Worm (Caenorhabditis elegans): ENCODE data around the gene phf-33.
A peak's percentile ranks its signal among the peaks of the same experiment; 100 is the strongest.

The phf-33 gene

ce11 chrX:13238197-13238596 is 40.6 kb downstream of the phf-33 start, which contains the start of gene K08H2.4:
Gene K08H2.4 (plus strand): TSS chrX:13238497.
- TF ChIP-seq dmd-6 (GFP tag; IDR thresholded peaks at IDR 0.05) (no peak), mxl-2 (GFP tag; conservative IDR thresholded peaks at IDR 0.05) (no peak), ceh-44 (GFP tag; IDR thresholded peaks at IDR 0.05) (no peak), vab-7 (GFP tag; IDR thresholded peaks at IDR 0.05) (no peak), nhr-102 (tag; optimal IDR thresholded peaks at IDR 0.05) (no peak), D1046.2 (GFP tag; IDR thresholded peaks at IDR 0.05) (no peak), daf-8 (GFP tag; IDR thresholded peaks at IDR 0.05) (no peak), ztf-7 (tag; optimal IDR thresholded peaks at IDR 0.05) (no peak), nhr-237 (tag; optimal IDR thresholded peaks at IDR 0.05) (no peak), Y48G9A.11 (GFP tag; IDR thresholded peaks at IDR 0.05) (no peak), lin-13 (GFP tag; optimal IDR thresholded peaks at IDR 0.05) (no peak), gei-8 (GFP tag; optimal IDR thresholded peaks at IDR 0.05) (no peak), hlh-11 (tag; optimal IDR thresholded peaks at IDR 0.05) (no peak), zag-1 (tag; optimal IDR thresholded peaks at IDR 0.05) (no peak), spr-1 (tag; optimal IDR thresholded peaks at IDR 0.05) (no peak), lir-3 (tag; optimal IDR thresholded peaks at IDR 0.05) (no peak), ceh-28 (tag; optimal IDR thresholded peaks at IDR 0.05) (no peak)

ce11 chrX:13237102-13237501 is 41.7 kb downstream of the phf-33 start, which contains the start of gene K08H2.3:
Gene K08H2.3 (plus strand): TSS chrX:13237402.
- no peak for TF ChIP-seq lin-15B (tag; optimal IDR thresholded peaks at IDR 0.05)

- TF ChIP-seq aha-1 (tag), result peak; percentile 1
- no peak for TF ChIP-seq zag-1 (tag; optimal IDR thresholded peaks at IDR 0.05)
These were observed 43.9 kb downstream of the phf-33 start, which contains the start of gene K08H2.2 for ce11 chrX:13234879-13235278. Gene K08H2.2 (minus strand): TSS chrX:13234979.

ce11 chrX:13232259-13232658 is 46.5 kb downstream of the phf-33 start, which contains the start of gene bgnt-1.5:
Gene bgnt-1.5 (minus strand): TSS chrX:13232359.
- TF ChIP-seq nhr-11 (tag; optimal IDR thresholded peaks at IDR 0.05) (no peak), aha-1 (tag) (peak; percentile 45)

- TF ChIP-seq dmd-9 (GFP tag; IDR thresholded peaks at IDR 0.05) (no peak), pqm-1 (tag; optimal IDR thresholded peaks at IDR 0.05) (no peak), F44E2.7 (GFP tag; IDR thresholded peaks at IDR 0.05) (no peak), attf-4 (tag; optimal IDR thresholded peaks at IDR 0.05) (no peak), egl-43 (GFP tag; IDR thresholded peaks at IDR 0.05) (no peak), ceh-32 (tag; optimal IDR thresholded peaks at IDR 0.05; ENCODE audit: poor library complexity) (no peak), daf-16 (GFP tag; optimal IDR thresholded peaks at IDR 0.05) (no peak), daf-16 (tag; optimal IDR thresholded peaks at IDR 0.05) (no peak), snpc-4 (tag; optimal IDR thresholded peaks at IDR 0.05) (no peak), mxl-3 (GFP tag; optimal IDR thresholded peaks at IDR 0.05) (no peak), lin-39 (tag; optimal IDR thresholded peaks at IDR 0.05) (no peak), dve-1 (tag; optimal IDR thresholded peaks at IDR 0.05; ENCODE audit: insufficient read depth) (no peak), hlh-11 (tag; optimal IDR thresholded peaks at IDR 0.05) (no peak), F10B5.3 (tag; optimal IDR thresholded peaks at IDR 0.05) (no peak)
These were observed 51.0 kb downstream of the phf-33 start for ce11 chrX:13227778-13228177.

DNA sequence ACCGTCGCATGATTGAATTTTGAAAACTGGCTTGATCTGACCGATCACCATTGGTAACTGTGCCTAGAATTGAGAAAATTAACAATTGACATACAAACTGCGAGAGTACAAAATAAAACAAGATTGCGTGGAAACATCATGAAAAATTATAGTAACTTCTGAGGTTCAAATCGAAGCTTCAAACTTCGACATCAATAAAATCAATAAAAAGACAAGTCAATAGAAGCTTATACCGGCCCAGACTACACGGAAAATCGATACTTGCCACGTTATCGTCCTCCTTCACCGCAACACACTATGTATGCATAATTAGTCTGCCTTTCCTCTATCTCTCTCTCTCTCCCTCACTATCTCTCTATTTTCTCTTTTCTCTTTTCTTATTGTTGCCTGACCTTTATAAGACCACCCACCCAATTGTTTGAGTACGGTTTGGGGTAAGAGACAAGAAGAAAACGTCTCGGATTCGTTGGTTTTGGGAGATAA is 52.1 kb downstream of the phf-33 start, which contains the start of gene skr-21:
skr-21 (minus strand) TSS at position 51 of the 483 bp plus-strand sequence.
- TF ChIP-seq aly-2 (tag; optimal IDR thresholded peaks at IDR 0.05), result no peak
- TF ChIP-seq nhr-6 (tag; optimal IDR thresholded peaks at IDR 0.05), result peak; percentile 32
- no peak for TF ChIP-seq zag-1 (tag; optimal IDR thresholded peaks at IDR 0.05)
- TF ChIP-seq madf-5 (GFP tag; IDR thresholded peaks at IDR 0.05), result no peak
- TF ChIP-seq sdz-12 (GFP tag; optimal IDR thresholded peaks at IDR 0.05), result no peak
- TF ChIP-seq dmd-8 (GFP tag; IDR thresholded peaks at IDR 0.05), result no peak
- TF ChIP-seq ceh-28 (tag; optimal IDR thresholded peaks at IDR 0.05), result peak; percentile 64
- TF ChIP-seq dve-1 (tag; optimal IDR thresholded peaks at IDR 0.05; ENCODE audit: insufficient read depth), result peak; percentile 5

Measured in whole organism, L4 larva.